Fruit fly (Drosophila melanogaster): Measurements from ENCODE around the gene Jon25Bii.

The Jon25Bii gene

DNA sequence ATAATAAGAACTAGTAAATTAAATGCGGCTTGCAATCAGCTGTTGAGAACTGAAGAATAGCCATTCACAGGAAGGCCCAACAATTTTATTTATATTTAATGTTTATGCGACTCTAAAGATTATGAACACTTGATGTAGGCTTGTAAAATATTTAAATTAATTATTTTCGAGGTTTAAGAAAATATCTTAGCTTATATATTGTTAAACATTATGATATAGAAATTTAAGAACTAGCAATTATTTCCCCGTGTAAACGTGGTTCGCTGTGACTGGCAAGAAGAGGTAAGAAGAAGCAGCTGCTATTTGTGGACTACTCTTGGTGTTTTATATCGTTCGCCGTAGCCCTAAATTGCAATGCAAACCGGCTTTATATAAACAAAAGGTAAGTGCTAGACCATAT lies 7.6 kb downstream of the Jon25Bii start, which contains the start of the genes mRpL24 and betaggt-I:
Gene mRpL24 (minus strand): TSS at position 62 of the 400 bp plus-strand sequence.
Gene betaggt-I (plus strand): TSS at position 280 of the 400 bp plus-strand sequence.
- TF ChIP-seq CG8478 (optimal IDR thresholded peaks at IDR 0.05) = no peak
- no peak for TF ChIP-seq CTCF (optimal IDR thresholded peaks at IDR 0.05)

DNA sequence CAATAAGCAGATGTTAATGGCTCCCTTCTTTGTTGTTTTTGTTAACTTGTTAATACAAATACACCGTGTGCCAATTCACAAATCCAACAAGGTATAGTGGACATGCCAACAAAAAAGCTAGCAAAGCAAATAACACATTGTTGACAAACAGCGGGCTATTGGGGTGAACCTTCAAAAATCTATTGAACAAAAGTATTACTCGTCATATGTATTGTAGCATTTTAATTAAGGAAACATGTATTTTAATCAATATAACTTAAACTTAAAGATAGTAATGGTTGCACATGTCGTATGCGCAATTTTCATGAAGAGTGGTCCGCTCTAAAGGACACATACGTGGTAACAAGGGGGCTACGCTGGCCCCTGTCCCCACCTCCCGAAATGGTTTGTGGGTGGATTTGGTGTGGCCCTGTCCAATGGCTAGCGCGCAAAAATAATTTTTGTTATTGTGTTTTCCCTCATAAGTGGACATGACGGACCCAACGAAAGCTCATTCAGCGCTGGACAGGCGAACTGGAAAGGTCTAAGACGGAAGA lies 10.6 kb downstream of the Jon25Bii start, which contains the start of gene synr:
Gene synr (plus strand): TSS at position 486 of the 536 bp plus-strand sequence.
- TF ChIP-seq CG8478 (optimal IDR thresholded peaks at IDR 0.05) (no peak), CTCF (optimal IDR thresholded peaks at IDR 0.05) (no peak)

DNA sequence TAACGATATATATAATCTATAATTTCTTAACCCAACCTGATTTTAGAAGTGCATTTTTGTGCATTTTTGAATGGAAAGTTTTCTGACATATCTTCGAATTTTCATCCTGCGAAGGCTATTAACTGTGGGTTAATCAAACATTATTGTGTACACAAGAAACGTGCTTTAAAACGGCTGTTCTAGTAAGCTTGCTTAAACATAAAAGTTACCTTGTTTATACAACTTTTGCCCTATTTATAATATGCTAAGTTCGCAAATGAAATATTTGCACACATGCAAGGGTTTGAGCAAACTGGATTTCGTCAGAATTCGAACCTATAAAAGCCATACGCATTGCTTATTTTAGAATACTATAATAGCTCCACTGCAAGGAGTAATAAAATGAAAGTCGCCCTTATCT lies 15.9 kb downstream of the Jon25Bii start, which contains the start of gene Sgs1:
Gene Sgs1 (plus strand): TSS at position 350 of the 400 bp plus-strand sequence.
- TF ChIP-seq CTCF (optimal IDR thresholded peaks at IDR 0.05) = no peak
- no peak for TF ChIP-seq CG8478 (optimal IDR thresholded peaks at IDR 0.05)

dm6 chr2L:4936325-4936869 lies 16.5 kb downstream of the Jon25Bii start, which contains the start of gene hoe2:
Gene hoe2 (minus strand): TSS chr2L:4936450.
- TF ChIP-seq CTCF (optimal IDR thresholded peaks at IDR 0.05) (no peak), CG8478 (optimal IDR thresholded peaks at IDR 0.05) (no peak)

dm6 chr2L:4932284-4932683 lies 20.7 kb downstream of the Jon25Bii start, which contains the start of gene hoe1:
Gene hoe1 (minus strand): TSS chr2L:4932384.
- TF ChIP-seq CTCF (optimal IDR thresholded peaks at IDR 0.05) (no peak), CG8478 (optimal IDR thresholded peaks at IDR 0.05) (no peak)

DNA sequence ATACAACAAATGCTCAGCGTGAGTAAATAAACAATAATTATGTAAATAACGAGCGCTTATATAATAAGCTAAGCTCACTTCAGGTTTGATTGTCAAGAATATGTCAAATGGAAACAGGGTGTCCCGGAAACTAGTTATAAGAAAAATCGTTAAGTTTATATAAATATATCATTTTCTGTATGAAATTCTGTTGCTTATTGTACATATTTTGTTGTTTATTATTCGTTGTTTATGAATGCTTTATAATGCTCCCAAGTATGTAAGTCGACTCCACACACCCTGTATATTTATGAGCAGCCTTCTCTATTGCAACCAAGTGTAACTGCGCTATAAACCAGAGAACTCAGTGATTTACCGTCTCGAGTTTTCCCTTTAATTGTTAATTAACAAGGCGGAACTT lies 22.4 kb downstream of the Jon25Bii start:
- TF ChIP-seq CG8478 (optimal IDR thresholded peaks at IDR 0.05) (no peak), CTCF (optimal IDR thresholded peaks at IDR 0.05) (no peak)

DNA sequence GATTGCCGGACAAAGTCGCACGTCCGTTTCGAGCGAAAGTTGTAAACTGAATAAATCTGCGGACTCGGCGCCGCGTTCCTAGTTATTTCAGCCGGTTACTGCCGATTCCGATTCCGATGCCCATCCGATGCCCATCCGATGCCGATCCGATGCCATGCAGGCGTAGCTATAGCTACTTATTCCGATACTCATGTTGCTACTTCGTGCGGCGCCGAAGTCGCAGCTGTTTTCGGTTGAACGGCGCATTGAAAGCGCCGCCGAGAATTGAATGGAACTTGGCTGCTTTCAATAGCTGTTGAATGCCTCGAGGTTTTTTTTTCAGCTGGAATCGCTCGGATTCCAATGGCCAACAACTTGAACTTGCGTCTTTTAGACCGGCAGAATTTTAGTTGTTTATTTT lies 24.6 kb downstream of the Jon25Bii start:
- TF ChIP-seq CG8478 (optimal IDR thresholded peaks at IDR 0.05) = no peak
- TF ChIP-seq CTCF (optimal IDR thresholded peaks at IDR 0.05) = no peak

DNA sequence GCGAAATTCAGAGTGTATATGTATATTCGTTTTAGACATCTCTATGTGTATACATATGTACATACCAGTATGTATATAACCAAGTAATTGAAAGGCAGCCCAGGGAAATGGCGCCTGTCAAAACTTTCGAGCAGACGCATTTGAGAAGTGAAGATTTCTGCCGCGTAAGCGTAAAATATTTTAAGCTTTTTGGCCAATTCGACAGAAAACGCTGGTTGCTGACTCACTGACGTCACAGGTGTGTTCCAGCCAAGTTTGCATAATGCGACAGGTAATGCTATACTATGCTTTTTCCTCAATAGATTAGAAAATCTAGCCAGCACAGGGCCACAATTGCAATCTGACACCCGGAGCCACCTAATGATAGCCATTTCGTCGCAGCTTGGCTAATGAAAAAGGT lies 36.2 kb downstream of the Jon25Bii start:
- no peak for TF ChIP-seq CG8478 (optimal IDR thresholded peaks at IDR 0.05)
- no peak for TF ChIP-seq CTCF (optimal IDR thresholded peaks at IDR 0.05)

dm6 chr2L:4915715-4916153 lies 37.2 kb downstream of the Jon25Bii start:
- TF ChIP-seq CTCF (optimal IDR thresholded peaks at IDR 0.05) (no peak), CG8478 (optimal IDR thresholded peaks at IDR 0.05) (no peak)

dm6 chr2L:4907986-4908385 lies 45.0 kb downstream of the Jon25Bii start:
- TF ChIP-seq CTCF (optimal IDR thresholded peaks at IDR 0.05) (no peak), CG8478 (optimal IDR thresholded peaks at IDR 0.05) (no peak)

- TF ChIP-seq CG8478 (optimal IDR thresholded peaks at IDR 0.05) (no peak), CTCF (optimal IDR thresholded peaks at IDR 0.05) (no peak)
These were observed 46.2 kb downstream of the Jon25Bii start, which contains the start of gene snsl for dm6 chr2L:4906546-4907250. Gene snsl (minus strand): TSS chr2L:4906762.

- TF ChIP-seq CTCF (optimal IDR thresholded peaks at IDR 0.05) = no peak
These were observed 47.3 kb downstream of the Jon25Bii start for dm6 chr2L:4905365-4906280.

dm6 chr2L:4903838-4904237 lies 49.1 kb downstream of the Jon25Bii start:
- TF ChIP-seq CTCF (optimal IDR thresholded peaks at IDR 0.05) (no peak), CG8478 (optimal IDR thresholded peaks at IDR 0.05) (no peak)
